Worm (Caenorhabditis elegans) whole organism, L2 larva: ENCODE measurements around the gene R08F11.4.

Experiments
- ama-1 ChIP-seq: fragments of 150-350 bp; optimal IDR thresholded peaks from 2 replicates; lab custom pipeline; 2018; ENCODE audit warnings: inconsistent platforms
- ceh-82 ChIP-seq: fragments of 150-350 bp; optimal IDR thresholded peaks from 2 replicates; lab custom pipeline; 2014; ENCODE audit warnings: missing biosample characterization, missing genetic modification characterization
- mdl-1 ChIP-seq, 2 experiments: fragments of 150-350 bp in 1 of 2; sonication (generic microtip) in 1 of 2; optimal IDR thresholded peaks; 2 replicates each; lab custom pipeline; 2017; ENCODE audit warnings: missing biosample characterization in 2 of 2, missing genetic modification characterization in 2 of 2
- nhr-237 ChIP-seq: fragments of 150-350 bp; optimal IDR thresholded peaks from 2 replicates; lab custom pipeline; 2014; ENCODE audit warnings: missing biosample characterization, missing genetic modification characterization
- nhr-77 ChIP-seq: fragments of 150-350 bp; optimal IDR thresholded peaks from 2 replicates; lab custom pipeline; 2014; ENCODE audit warnings: missing biosample characterization, missing genetic modification characterization
- unc-62 ChIP-seq: fragments of 150-350 bp; optimal IDR thresholded peaks from 2 replicates; lab custom pipeline; 2014; ENCODE audit warnings: missing biosample characterization, missing genetic modification reagents, missing genetic modification characterization

- no peak for TF ChIP-seq unc-62 (GFP tag; lab: Kevin White, UChicago)
- TF ChIP-seq nhr-237 (tag; lab: Kevin White, UChicago), result no peak
- TF ChIP-seq nhr-77, result no peak
- TF ChIP-seq ceh-82 (tag; lab: Kevin White, UChicago), result no peak
- no peak for TF ChIP-seq mdl-1 (tag; optimal IDR thresholded peaks at IDR 0.05; lab: Kevin White, UChicago)
- TF ChIP-seq ama-1, result no peak
These were observed 48.4 kb downstream of the R08F11.4 start, which contains the start of gene gid-7 for ce11 chrV:3756887-3757286.
